Fruit fly (Drosophila melanogaster): ENCODE measurements around the gene RhoGEF64C.

dm6 chr3L:4692177-4693134, at the start of gene RhoGEF64C:
- TF ChIP-seq Fer3 (tag; optimal IDR thresholded peaks at IDR 0.05): no peak
- TF ChIP-seq CG8290 (GFP tag; optimal IDR thresholded peaks at IDR 0.05): no peak
- no peak for TF ChIP-seq CG8290 (tag; optimal IDR thresholded peaks at IDR 0.05)
- TF ChIP-seq sr (GFP tag; IDR thresholded peaks at IDR 0.05): no peak
- no peak for TF ChIP-seq jigr1 (GFP tag; IDR thresholded peaks at IDR 0.05)
- no peak for TF ChIP-seq sim (GFP tag; IDR thresholded peaks at IDR 0.05)
- no peak for TF ChIP-seq NFAT (GFP tag; IDR thresholded peaks at IDR 0.05)
- TF ChIP-seq usp (GFP tag; optimal IDR thresholded peaks at IDR 0.05): no peak
